Fruit fly (Drosophila melanogaster) whole organism, embryonic: ENCODE measurements around the gene mbt.

Experiments
- ATbp ChIP-seq: fragments of 200-800 bp; sonication (Bioruptor generic); optimal IDR thresholded peaks from 2 replicates; lab custom pipeline; 2017; ENCODE audit warnings: missing biosample characterization, mild to moderate bottlenecking, missing genetic modification characterization, missing genetic modification reagents
- CG11398 ChIP-seq: fragments of 200-800 bp; sonication (Bioruptor generic); optimal IDR thresholded peaks from 2 replicates; lab custom pipeline; 2016; ENCODE audit warnings: missing biosample characterization, missing genetic modification characterization
- CG12071 ChIP-seq: fragments of 200-800 bp; sonication (Bioruptor generic); optimal IDR thresholded peaks from 3 replicates; lab custom pipeline; 2018; ENCODE audit warnings: missing biosample characterization, mild to moderate bottlenecking, missing genetic modification characterization
- CG12155 ChIP-seq: fragments of 200-800 bp; sonication (Bioruptor generic); optimal IDR thresholded peaks from 3 replicates; lab custom pipeline; 2016; ENCODE audit warnings: missing biosample characterization, missing genetic modification characterization
- CG12942 ChIP-seq: fragments of 200-800 bp; sonication (Bioruptor generic); optimal IDR thresholded peaks from 3 replicates; lab custom pipeline; 2016; ENCODE audit warnings: missing biosample characterization, missing genetic modification characterization
- CG13296 ChIP-seq: fragments of 200-800 bp; sonication (Bioruptor generic); optimal IDR thresholded peaks from 3 replicates; lab custom pipeline; 2018; ENCODE audit warnings: missing biosample characterization, mild to moderate bottlenecking, missing genetic modification characterization
- CG13775 ChIP-seq: fragments of 200-800 bp; sonication (Bioruptor generic); optimal IDR thresholded peaks from 3 replicates; lab custom pipeline; 2017; ENCODE audit warnings: missing biosample characterization, mild to moderate bottlenecking, missing genetic modification characterization
- CG14050 ChIP-seq: fragments of 200-800 bp; sonication (Bioruptor generic); IDR thresholded peaks from 3 replicates; pipeline ENCODE4 v1.3.6; 2022; ENCODE audit warnings: missing biosample characterization, missing genetic modification characterization
- CG16815 ChIP-seq: fragments of 200-800 bp; sonication (Bioruptor generic); optimal IDR thresholded peaks from 3 replicates; lab custom pipeline; 2017; ENCODE audit warnings: missing biosample characterization, mild to moderate bottlenecking, missing genetic modification characterization
- CG17328 ChIP-seq: fragments of 200-800 bp; sonication (Bioruptor generic); IDR thresholded peaks from 2 replicates; pipeline ENCODE4 v1.3.6; 2022; ENCODE audit warnings: missing biosample characterization, missing genetic modification characterization
- CG31441 ChIP-seq: fragments of 200-800 bp; sonication (Bioruptor generic); IDR thresholded peaks from 2 replicates; pipeline ENCODE4 v1.3.6; 2022; ENCODE audit warnings: missing biosample characterization, missing genetic modification characterization
- CG34376 ChIP-seq: fragments of 200-800 bp; sonication (Bioruptor generic); optimal IDR thresholded peaks from 2 replicates; lab custom pipeline; 2018; ENCODE audit warnings: missing biosample characterization, mild to moderate bottlenecking, missing genetic modification characterization
- CG3726 ChIP-seq: fragments of 200-800 bp; sonication (Bioruptor generic); IDR thresholded peaks from 3 replicates; pipeline ENCODE4, ENCODE4 v1.3.6; 2022; ENCODE audit warnings: missing biosample characterization, missing genetic modification characterization
- CG42726 ChIP-seq: fragments of 200-800 bp; sonication (Bioruptor generic); IDR thresholded peaks from 2 replicates; pipeline ENCODE4 v1.3.6; 2022; ENCODE audit warnings: missing biosample characterization, missing genetic modification characterization; ENCODE audit not compliant: partially characterized antibody
- CG43689 ChIP-seq: fragments of 200-800 bp; sonication (Bioruptor generic); IDR thresholded peaks from 2 replicates; pipeline ENCODE4 v1.3.6; 2022; ENCODE audit warnings: missing biosample characterization, missing genetic modification characterization
- CG4404 ChIP-seq: fragments of 200-800 bp; sonication (Bioruptor generic); IDR thresholded peaks from 2 replicates; pipeline ENCODE4 v1.3.6; 2022; ENCODE audit warnings: missing biosample characterization, missing genetic modification characterization
- CG6272 ChIP-seq: fragments of 200-800 bp; sonication (Bioruptor generic); IDR thresholded peaks from 2 replicates; pipeline ENCODE4 v1.3.6; 2022; ENCODE audit warnings: missing biosample characterization, missing genetic modification characterization
- CG6791 ChIP-seq: fragments of 200-800 bp; sonication (Bioruptor generic); IDR thresholded peaks from 3 replicates; pipeline ENCODE4 v1.3.6; 2022; ENCODE audit warnings: missing biosample characterization, missing genetic modification characterization; ENCODE audit not compliant: partially characterized antibody
- CG7271 ChIP-seq: fragments of 200-800 bp; sonication (Bioruptor generic); optimal IDR thresholded peaks from 2 replicates; lab custom pipeline; 2018; ENCODE audit warnings: missing biosample characterization, mild to moderate bottlenecking, missing genetic modification characterization, moderate library complexity
- CG8290 ChIP-seq, 3 experiments: fragments of 200-800 bp; sonication (Bioruptor generic); optimal IDR thresholded peaks; 2 replicates each; lab custom pipeline; 2016 to 2019; ENCODE audit warnings: missing biosample characterization in 3 of 3, missing genetic modification characterization in 3 of 3, mild to moderate bottlenecking in 2 of 3, moderate library complexity in 1 of 3
- CG9215 ChIP-seq: fragments of 200-800 bp; sonication (Bioruptor generic); IDR thresholded peaks from 2 replicates; pipeline ENCODE4 v1.3.6; 2022; ENCODE audit warnings: missing biosample characterization, missing genetic modification characterization
- CG9727 ChIP-seq: fragments of 200-800 bp; sonication (Bioruptor generic); optimal IDR thresholded peaks from 3 replicates; lab custom pipeline; 2017; ENCODE audit warnings: missing biosample characterization, mild to moderate bottlenecking, missing genetic modification characterization
- Chrac-16 ChIP-seq: fragments of 200-800 bp; sonication (Bioruptor generic); optimal IDR thresholded peaks from 3 replicates; lab custom pipeline; 2016; ENCODE audit warnings: missing biosample characterization, missing genetic modification characterization
- Dad ChIP-seq: fragments of 200-800 bp; sonication (Bioruptor generic); optimal IDR thresholded peaks from 3 replicates; lab custom pipeline; 2016; ENCODE audit warnings: missing biosample characterization, missing genetic modification characterization
- Dref ChIP-seq: fragments of 200-800 bp; sonication (Bioruptor generic); IDR thresholded peaks from 2 replicates; pipeline ENCODE4 v1.3.6; 2022; ENCODE audit warnings: missing biosample characterization, missing genetic modification characterization
- E2f1 ChIP-seq: fragments of 200-800 bp; sonication (Bioruptor generic); IDR thresholded peaks from 2 replicates; pipeline ENCODE4 v1.3.6; 2022; ENCODE audit warnings: missing biosample characterization, missing genetic modification characterization
- Fer1 ChIP-seq: fragments of 200-800 bp; sonication (Bioruptor generic); optimal IDR thresholded peaks from 2 replicates; lab custom pipeline; 2017; ENCODE audit warnings: missing biosample characterization, mild to moderate bottlenecking, missing genetic modification characterization
- Kr ChIP-seq: fragments of 200-800 bp; sonication (Bioruptor generic); optimal IDR thresholded peaks from 2 replicates; lab custom pipeline; 2017; ENCODE audit warnings: missing biosample characterization, mild to moderate bottlenecking, missing genetic modification characterization
- Lpt ChIP-seq: fragments of >200 bp; optimal IDR thresholded peaks from 2 replicates; lab custom pipeline; 2018; ENCODE audit warnings: missing biosample characterization, missing genetic modification characterization
- Ptx1 ChIP-seq: fragments of 200-800 bp; sonication (Bioruptor generic); IDR thresholded peaks from 2 replicates; pipeline ENCODE4 v1.3.6; 2022; ENCODE audit warnings: missing biosample characterization, missing genetic modification characterization
- Xbp1 ChIP-seq: fragments of 200-800 bp; sonication (Bioruptor generic); optimal IDR thresholded peaks from 3 replicates; lab custom pipeline; 2016; ENCODE audit warnings: missing biosample characterization, mild to moderate bottlenecking, missing genetic modification characterization
- ase ChIP-seq: fragments of 200-800 bp; sonication (Bioruptor generic); IDR thresholded peaks from 3 replicates; pipeline ENCODE4 v1.3.6; 2022; ENCODE audit warnings: missing biosample characterization, missing genetic modification characterization
- bigmax ChIP-seq: fragments of 200-800 bp; sonication (Bioruptor generic); optimal IDR thresholded peaks from 2 replicates; lab custom pipeline; 2018; ENCODE audit warnings: missing biosample characterization, mild to moderate bottlenecking, missing genetic modification characterization
- dmrt11E ChIP-seq: fragments of 200-800 bp; sonication (Bioruptor generic); optimal IDR thresholded peaks from 3 replicates; lab custom pipeline; 2018; ENCODE audit warnings: missing biosample characterization, mild to moderate bottlenecking, missing genetic modification characterization, moderate library complexity
- fd64A ChIP-seq: fragments of 200-800 bp; sonication (Bioruptor generic); optimal IDR thresholded peaks from 3 replicates; lab custom pipeline; 2018; ENCODE audit warnings: missing biosample characterization, mild to moderate bottlenecking, missing genetic modification characterization
- grau ChIP-seq: fragments of 200-800 bp; optimal IDR thresholded peaks from 3 replicates; lab custom pipeline; 2019; ENCODE audit warnings: missing biosample characterization, mild to moderate bottlenecking, missing genetic modification characterization, moderate library complexity
- pho ChIP-seq: fragments of 200-800 bp; sonication (Bioruptor generic); optimal IDR thresholded peaks from 2 replicates; lab custom pipeline; 2016; ENCODE audit warnings: missing biosample characterization, missing genetic modification characterization
- pita ChIP-seq: fragments of 200-800 bp; sonication (Bioruptor generic); optimal IDR thresholded peaks from 2 replicates; lab custom pipeline; 2017; ENCODE audit warnings: missing biosample characterization, mild to moderate bottlenecking, missing genetic modification characterization
- rib ChIP-seq: fragments of 200-800 bp; sonication (Bioruptor generic); IDR thresholded peaks from 2 replicates; pipeline ENCODE4 v1.3.6; 2022; ENCODE audit warnings: missing biosample characterization, missing genetic modification characterization
- sd ChIP-seq: fragments of 200-800 bp; sonication (Bioruptor generic); optimal IDR thresholded peaks from 3 replicates; lab custom pipeline; 2018; ENCODE audit warnings: missing biosample characterization, mild to moderate bottlenecking, missing genetic modification characterization, moderate library complexity
- slbo ChIP-seq: fragments of 200-800 bp; sonication (Bioruptor generic); IDR thresholded peaks from 2 replicates; pipeline ENCODE4 v1.3.6; 2022; ENCODE audit warnings: missing biosample characterization, missing genetic modification characterization
- slp2 ChIP-seq: fragments of 200-800 bp; sonication (Bioruptor generic); optimal IDR thresholded peaks from 2 replicates; lab custom pipeline; 2016; ENCODE audit warnings: missing biosample characterization, missing genetic modification characterization
- stwl ChIP-seq: fragments of 200-800 bp; sonication (Bioruptor generic); optimal IDR thresholded peaks from 3 replicates; lab custom pipeline; 2018; ENCODE audit warnings: missing biosample characterization, mild to moderate bottlenecking, missing genetic modification characterization, moderate library complexity
- tin ChIP-seq: fragments of 200-800 bp; sonication (Bioruptor generic); optimal IDR thresholded peaks from 3 replicates; lab custom pipeline; 2016; ENCODE audit warnings: missing biosample characterization, missing genetic modification characterization
- tio ChIP-seq: fragments of 200-800 bp; sonication (Bioruptor generic); optimal IDR thresholded peaks from 2 replicates; lab custom pipeline; 2017; ENCODE audit warnings: missing biosample characterization, missing genetic modification characterization, inconsistent platforms
- toy ChIP-seq: fragments of 200-800 bp; sonication (Bioruptor generic); IDR thresholded peaks from 2 replicates; pipeline ENCODE4 v1.3.6; 2022; ENCODE audit warnings: missing biosample characterization, missing genetic modification characterization
- z ChIP-seq: fragments of 200-800 bp; sonication (Bioruptor generic); IDR thresholded peaks from 3 replicates; pipeline ENCODE4 v1.3.6; 2022; ENCODE audit warnings: missing biosample characterization, missing genetic modification characterization
- zen ChIP-seq: fragments of 200-800 bp; sonication (Bioruptor generic); optimal IDR thresholded peaks from 3 replicates; lab custom pipeline; 2018; ENCODE audit warnings: missing biosample characterization, mild to moderate bottlenecking, missing genetic modification characterization, moderate library complexity

The mbt gene

dm6 chrX:16637594-16638485, 27.4 kb downstream of the mbt start, which contains the start of gene RpS19a (continued):
- TF ChIP-seq slbo (GFP tag; lab: Robert Waterston, UW) (peak; percentile 75), ase (GFP tag; lab: Robert Waterston, UW) (peak; percentile 73; the same call in 2 of the 3 replicates), CG7271 (tag; lab: Kevin White, UChicago) (peak; percentile 77), tin (GFP tag; lab: Kevin White, UChicago) (peak; percentile 40), slp2 (GFP tag; lab: Kevin White, UChicago) (peak; percentile 49), CG9215 (GFP tag; lab: Robert Waterston, UW) (no peak), CG34376 (peak; percentile 96), zen (tag; lab: Kevin White, UChicago) (peak; percentile 40), fd64A (GFP tag; lab: Kevin White, UChicago) (peak; percentile 87), CG12942 (GFP tag; lab: Kevin White, UChicago) (peak; percentile 21), CG6272 (GFP tag; lab: Robert Waterston, UW) (peak; percentile 47), CG12071 (GFP tag; lab: Kevin White, UChicago) (peak; percentile 92), CG13296 (peak; percentile 90), pita (GFP tag; lab: Kevin White, UChicago) (no peak), dmrt11E (tag; lab: Kevin White, UChicago) (peak; percentile 61), toy (GFP tag; lab: Robert Waterston, UW) (peak; percentile 26; the same call in 1 of the 2 replicates), CG17328 (GFP tag; lab: Robert Waterston, UW) (peak; percentile 89), grau (tag; lab: Kevin White, UChicago) (peak; percentile 57), z (GFP tag; lab: Robert Waterston, UW) (no peak), Lpt (GFP tag; lab: Kevin White, UChicago) (no peak), CG9727 (GFP tag; lab: Kevin White, UChicago) (peak; percentile 90), CG42726 (GFP tag; lab: Robert Waterston, UW) (no peak), CG8290 (GFP tag; optimal IDR thresholded peaks at IDR 0.05; lab: Kevin White, UChicago) (peak; percentile 15), CG8290 (tag; optimal IDR thresholded peaks at IDR 0.05; lab: Kevin White, UChicago) (peak; percentile 78 to 79), CG3726 (GFP tag; lab: Robert Waterston, UW) (0 out of 3 replicates have a peak, but pooled peaks have one; percentile 43), Dad (GFP tag; lab: Kevin White, UChicago) (peak; percentile 35), Chrac-16 (GFP tag; lab: Kevin White, UChicago) (no peak), bigmax (GFP tag; lab: Kevin White, UChicago) (peak; percentile 87), pho (peak; percentile 9), Xbp1 (GFP tag; lab: Kevin White, UChicago) (peak; percentile 56), CG11398 (GFP tag; lab: Kevin White, UChicago) (peak; percentile 42), Ptx1 (GFP tag; lab: Robert Waterston, UW) (peak; percentile 58), sd (tag; lab: Kevin White, UChicago) (no peak), CG4404 (no peak), CG14050 (peak; percentile 49; the same call in 2 of the 3 replicates), Fer1 (GFP tag; lab: Kevin White, UChicago) (peak; percentile 89), tio (GFP tag; lab: Kevin White, UChicago) (peak; percentile 14), CG43689 (GFP tag; lab: Robert Waterston, UW) (peak; percentile 68; the same call in 1 of the 2 replicates), stwl (peak; percentile 21), CG12155 (GFP tag; lab: Kevin White, UChicago) (peak; percentile 27), ATbp (GFP tag; lab: Kevin White, UChicago) (peak; percentile 83), CG31441 (GFP tag; lab: Robert Waterston, UW) (peak; percentile 77), rib (peak; percentile 56), E2f1 (GFP tag; lab: Robert Waterston, UW) (peak; percentile 61), CG6791 (GFP tag; lab: Robert Waterston, UW) (no peak; the same call in 1 of the 3 replicates), Kr (GFP tag; lab: Kevin White, UChicago) (peak; percentile 66), CG13775 (GFP tag; lab: Kevin White, UChicago) (peak; percentile 86), CG16815 (GFP tag; lab: Kevin White, UChicago) (peak; percentile 1), Dref (GFP tag; lab: Robert Waterston, UW) (peak; percentile 75)
